Fruit fly (Drosophila melanogaster): ENCODE measurements around the gene CG31789.
A peak's percentile ranks its signal among the peaks of the same experiment; 100 is the strongest.

The CG31789 gene

dm6 chr2L:18563020-18563546 is 42.6 kb upstream of the CG31789 start (continued):
- TF ChIP-seq Hsf (GFP tag; optimal IDR thresholded peaks at IDR 0.05) (no peak), CG4328 (GFP tag; optimal IDR thresholded peaks at IDR 0.05) (peak; percentile 2), dpn (GFP tag; optimal IDR thresholded peaks at IDR 0.05) (no peak), CG8388 (GFP tag; optimal IDR thresholded peaks at IDR 0.05) (no peak), Meics (GFP tag; optimal IDR thresholded peaks at IDR 0.05) (no peak), CG31441 (GFP tag; IDR thresholded peaks at IDR 0.05) (no peak), CG14860 (GFP tag; IDR thresholded peaks at IDR 0.05; ENCODE audit: partially characterized antibody) (no peak), lola (GFP tag; optimal IDR thresholded peaks at IDR 0.05) (no peak), ap (GFP tag; IDR thresholded peaks at IDR 0.05) (no peak), BtbVII (GFP tag; optimal IDR thresholded peaks at IDR 0.05) (peak; percentile 25), CG18764 (GFP tag; optimal IDR thresholded peaks at IDR 0.05) (no peak), CG14710 (tag; optimal IDR thresholded peaks at IDR 0.05) (no peak), ATbp (GFP tag; optimal IDR thresholded peaks at IDR 0.05) (peak; percentile 69), BEAF-32 (GFP tag; optimal IDR thresholded peaks at IDR 0.05) (no peak), knrl (GFP tag; IDR thresholded peaks at IDR 0.05; ENCODE audit: partially characterized antibody) (no peak), HLH4C (GFP tag; IDR thresholded peaks at IDR 0.05; ENCODE audit: partially characterized antibody) (no peak), CG10565 (GFP tag; optimal IDR thresholded peaks at IDR 0.05) (no peak), CG6791 (GFP tag; IDR thresholded peaks at IDR 0.05; ENCODE audit: partially characterized antibody) (peak; percentile 50; the same call in 1 of the 3 replicates), ato (GFP tag; IDR thresholded peaks at IDR 0.05; ENCODE audit: partially characterized antibody) (no peak), CG32532 (GFP tag; IDR thresholded peaks at IDR 0.05) (no peak), hth (optimal IDR thresholded peaks at IDR 0.05) (no peak), chinmo (GFP tag; IDR thresholded peaks at IDR 0.05; ENCODE audit: partially characterized antibody) (peak; percentile 70; the same call in 1 of the 4 replicates), Dek (tag; optimal IDR thresholded peaks at IDR 0.05) (no peak), Dip2 (GFP tag; IDR thresholded peaks at IDR 0.05) (no peak), CG7271 (tag; optimal IDR thresholded peaks at IDR 0.05) (no peak), Hey (tag; optimal IDR thresholded peaks at IDR 0.05) (no peak), crp (GFP tag; optimal IDR thresholded peaks at IDR 0.05) (no peak), CG2202 (tag; optimal IDR thresholded peaks at IDR 0.05) (no peak), HHEX (GFP tag; optimal IDR thresholded peaks at IDR 0.05) (no peak), pum (GFP tag; optimal IDR thresholded peaks at IDR 0.05) (no peak), CG1792 (GFP tag; optimal IDR thresholded peaks at IDR 0.05) (no peak), vnd (GFP tag; IDR thresholded peaks at IDR 0.05; ENCODE audit: partially characterized antibody) (no peak), twi (tag; optimal IDR thresholded peaks at IDR 0.05) (no peak), pfk (GFP tag; optimal IDR thresholded peaks at IDR 0.05) (no peak), repo (GFP tag; optimal IDR thresholded peaks at IDR 0.05) (no peak), disco-r (GFP tag; optimal IDR thresholded peaks at IDR 0.05) (no peak), CG18599 (GFP tag; optimal IDR thresholded peaks at IDR 0.05) (peak; percentile 14), Xrp1 (GFP tag; IDR thresholded peaks at IDR 0.05) (no peak), shn (GFP tag; optimal IDR thresholded peaks at IDR 0.05) (no peak), CG9932 (GFP tag; IDR thresholded peaks at IDR 0.05) (no peak), sna (GFP tag; IDR thresholded peaks at IDR 0.05; ENCODE audit: partially characterized antibody) (no peak), ci (GFP tag; IDR thresholded peaks at IDR 0.05) (peak; percentile 47; the same call in 2 of the 3 replicates), sd (tag; optimal IDR thresholded peaks at IDR 0.05) (peak; percentile 70), CG14050 (GFP tag; IDR thresholded peaks at IDR 0.05) (no peak), rib (GFP tag; IDR thresholded peaks at IDR 0.05) (no peak), gcm2 (GFP tag; optimal IDR thresholded peaks at IDR 0.05) (no peak), az2 (GFP tag; optimal IDR thresholded peaks at IDR 0.05) (no peak), CG10462 (GFP tag; optimal IDR thresholded peaks at IDR 0.05) (no peak), Fer3 (tag; optimal IDR thresholded peaks at IDR 0.05) (no peak), trh (GFP tag; optimal IDR thresholded peaks at IDR 0.05) (no peak)
